Worm (Caenorhabditis elegans) whole organism, late embryonic: ENCODE results near the gene phyh-1.
A peak's percentile ranks its signal among the peaks of the same experiment; 100 is the strongest.

ENCODE experiments used
- C08G9.2 ChIP-seq: sonication (generic microtip); optimal IDR thresholded peaks from 2 replicates; lab custom pipeline; 2016; ENCODE audit warnings: mild to moderate bottlenecking, missing genetic modification characterization, moderate library complexity, missing compliant biosample characterization
- C38D4.7 ChIP-seq: fragments of 200-800 bp; sonication (Bioruptor generic); optimal IDR thresholded peaks from 2 replicates; lab custom pipeline; 2018; ENCODE audit warnings: mild to moderate bottlenecking, missing genetic modification characterization, moderate library complexity, missing compliant biosample characterization
- F13H6.1 ChIP-seq: sonication (generic microtip); optimal IDR thresholded peaks from 2 replicates; lab custom pipeline; 2016; ENCODE audit warnings: missing genetic modification characterization, missing compliant biosample characterization
- K09A11.1 ChIP-seq: sonication (generic microtip); optimal IDR thresholded peaks from 2 replicates; lab custom pipeline; 2017; ENCODE audit warnings: antibody characterized with exemption, mild to moderate bottlenecking, missing genetic modification characterization, missing compliant biosample characterization; ENCODE audit not compliant: insufficient read depth
- ama-1 ChIP-seq: fragments of 150-350 bp; optimal IDR thresholded peaks from 2 replicates; lab custom pipeline; 2014
- ceh-14 ChIP-seq: sonication (generic microtip); optimal IDR thresholded peaks from 2 replicates; lab custom pipeline; 2016; ENCODE audit warnings: missing genotype, missing genetic modification characterization, missing compliant biosample characterization
- ceh-19 ChIP-seq: fragments of 200-800 bp; sonication (Bioruptor generic); optimal IDR thresholded peaks from 2 replicates; lab custom pipeline; 2018; ENCODE audit warnings: mild to moderate bottlenecking, missing genetic modification characterization, missing compliant biosample characterization
- ceh-2 ChIP-seq: sonication (generic microtip); optimal IDR thresholded peaks from 2 replicates; lab custom pipeline; 2016; ENCODE audit warnings: missing genotype, missing genetic modification characterization, missing compliant biosample characterization
- ceh-22 ChIP-seq: sonication (generic microtip); optimal IDR thresholded peaks from 2 replicates; lab custom pipeline; 2017; ENCODE audit warnings: missing biosample characterization, missing genetic modification characterization
- ceh-31 ChIP-seq: sonication (generic microtip); optimal IDR thresholded peaks from 2 replicates; lab custom pipeline; 2016; ENCODE audit warnings: missing genetic modification characterization, missing compliant biosample characterization
- ceh-6 ChIP-seq: fragments of 200-800 bp; sonication (Bioruptor generic); optimal IDR thresholded peaks from 2 replicates; lab custom pipeline; 2018; ENCODE audit warnings: mild to moderate bottlenecking, missing genetic modification characterization, missing compliant biosample characterization
- ceh-9 ChIP-seq: sonication (generic microtip); optimal IDR thresholded peaks from 2 replicates; lab custom pipeline; 2016; ENCODE audit warnings: mild to moderate bottlenecking, missing genetic modification characterization, inconsistent platforms, missing compliant biosample characterization
- che-1 ChIP-seq: sonication (generic microtip); optimal IDR thresholded peaks from 2 replicates; lab custom pipeline; 2016; ENCODE audit warnings: mild to moderate bottlenecking, missing genetic modification characterization, missing compliant biosample characterization
- dve-1 ChIP-seq: sonication (generic microtip); optimal IDR thresholded peaks from 2 replicates; lab custom pipeline; 2017; ENCODE audit warnings: antibody characterized with exemption, mild to moderate bottlenecking, missing genetic modification characterization, missing compliant biosample characterization
- elt-2 ChIP-seq: sonication (generic microtip); optimal IDR thresholded peaks from 2 replicates; lab custom pipeline; 2016; ENCODE audit warnings: missing genetic modification reagents, missing genetic modification characterization, missing compliant biosample characterization
- ets-4 ChIP-seq: sonication (generic microtip); optimal IDR thresholded peaks from 2 replicates; lab custom pipeline; 2016; ENCODE audit warnings: missing genetic modification characterization, missing compliant biosample characterization
- eyg-1 ChIP-seq: sonication (generic microtip); optimal IDR thresholded peaks from 2 replicates; lab custom pipeline; 2016; ENCODE audit warnings: missing genotype, missing genetic modification characterization, missing compliant biosample characterization
- fkh-10 ChIP-seq: fragments of 150-350 bp; optimal IDR thresholded peaks from 2 replicates; lab custom pipeline; 2014; ENCODE audit warnings: missing biosample characterization, missing genetic modification reagents, missing genetic modification characterization
- fkh-6 ChIP-seq: sonication (generic microtip); optimal IDR thresholded peaks from 2 replicates; lab custom pipeline; 2016; ENCODE audit warnings: missing genetic modification characterization, missing compliant biosample characterization
- gmeb-2 ChIP-seq: sonication (generic microtip); optimal IDR thresholded peaks from 2 replicates; lab custom pipeline; 2016; ENCODE audit warnings: missing genetic modification characterization, inconsistent platforms, missing compliant biosample characterization
- hlh-15 ChIP-seq: sonication (generic microtip); optimal IDR thresholded peaks from 2 replicates; lab custom pipeline; 2016; ENCODE audit warnings: missing genetic modification characterization, missing compliant biosample characterization
- hlh-8 ChIP-seq: sonication (generic microtip); optimal IDR thresholded peaks from 2 replicates; lab custom pipeline; 2016; ENCODE audit warnings: missing genotype, missing genetic modification characterization, missing compliant biosample characterization
- lim-6 ChIP-seq: sonication (generic microtip); optimal IDR thresholded peaks from 2 replicates; lab custom pipeline; 2016; ENCODE audit warnings: missing genetic modification characterization, missing compliant biosample characterization
- nfya-1 ChIP-seq: sonication (generic microtip); optimal IDR thresholded peaks from 2 replicates; lab custom pipeline; 2017; ENCODE audit warnings: missing genetic modification characterization, mild to moderate bottlenecking, missing compliant biosample characterization, antibody characterized with exemption, moderate library complexity
- nhr-11 ChIP-seq: fragments of 150-350 bp; optimal IDR thresholded peaks from 2 replicates; lab custom pipeline; 2014; ENCODE audit warnings: missing biosample characterization, missing genetic modification characterization
- npax-4 ChIP-seq: sonication (generic microtip); optimal IDR thresholded peaks from 2 replicates; lab custom pipeline; 2016; ENCODE audit warnings: missing genetic modification characterization, missing compliant biosample characterization
- pax-1 ChIP-seq: fragments of 150-350 bp; optimal IDR thresholded peaks from 2 replicates; lab custom pipeline; 2014; ENCODE audit warnings: missing biosample characterization, missing genetic modification characterization
- pha-2 ChIP-seq: sonication (generic microtip); optimal IDR thresholded peaks from 2 replicates; lab custom pipeline; 2017; ENCODE audit warnings: mild to moderate bottlenecking, missing genetic modification characterization, missing compliant biosample characterization
- pros-1 ChIP-seq: fragments of 150-350 bp; optimal IDR thresholded peaks from 2 replicates; lab custom pipeline; 2014; ENCODE audit warnings: missing biosample characterization, missing genetic modification reagents, missing genetic modification characterization
- rnt-1 ChIP-seq: sonication (generic microtip); optimal IDR thresholded peaks from 2 replicates; lab custom pipeline; 2016; ENCODE audit warnings: missing genetic modification characterization, missing compliant biosample characterization
- sdc-2 ChIP-seq: sonication (generic microtip); optimal IDR thresholded peaks from 2 replicates; lab custom pipeline; 2016; ENCODE audit warnings: missing genotype, missing genetic modification characterization, missing compliant biosample characterization
- sox-2 ChIP-seq: fragments of 200-800 bp; sonication (Bioruptor generic); IDR thresholded peaks from 2 replicates; pipeline ENCODE4 v1.3.6; 2022; ENCODE audit warnings: missing genetic modification reagents, missing genetic modification characterization, missing compliant biosample characterization
- sox-4 ChIP-seq: sonication (generic microtip); optimal IDR thresholded peaks from 2 replicates; lab custom pipeline; 2017; ENCODE audit warnings: mild to moderate bottlenecking, missing genetic modification characterization, inconsistent platforms, missing compliant biosample characterization
- syd-9 ChIP-seq: sonication (generic microtip); optimal IDR thresholded peaks from 2 replicates; lab custom pipeline; 2016; ENCODE audit warnings: mild to moderate bottlenecking, missing genetic modification characterization, moderate library complexity, missing compliant biosample characterization
- unc-42 ChIP-seq: sonication (generic microtip); optimal IDR thresholded peaks from 2 replicates; lab custom pipeline; 2016; ENCODE audit warnings: missing genotype, missing genetic modification characterization, missing compliant biosample characterization
- unc-55 ChIP-seq: sonication (generic microtip); optimal IDR thresholded peaks from 2 replicates; lab custom pipeline; 2017; ENCODE audit warnings: missing biosample characterization, missing genetic modification reagents, missing genetic modification characterization

Gene phyh-1

DNA sequence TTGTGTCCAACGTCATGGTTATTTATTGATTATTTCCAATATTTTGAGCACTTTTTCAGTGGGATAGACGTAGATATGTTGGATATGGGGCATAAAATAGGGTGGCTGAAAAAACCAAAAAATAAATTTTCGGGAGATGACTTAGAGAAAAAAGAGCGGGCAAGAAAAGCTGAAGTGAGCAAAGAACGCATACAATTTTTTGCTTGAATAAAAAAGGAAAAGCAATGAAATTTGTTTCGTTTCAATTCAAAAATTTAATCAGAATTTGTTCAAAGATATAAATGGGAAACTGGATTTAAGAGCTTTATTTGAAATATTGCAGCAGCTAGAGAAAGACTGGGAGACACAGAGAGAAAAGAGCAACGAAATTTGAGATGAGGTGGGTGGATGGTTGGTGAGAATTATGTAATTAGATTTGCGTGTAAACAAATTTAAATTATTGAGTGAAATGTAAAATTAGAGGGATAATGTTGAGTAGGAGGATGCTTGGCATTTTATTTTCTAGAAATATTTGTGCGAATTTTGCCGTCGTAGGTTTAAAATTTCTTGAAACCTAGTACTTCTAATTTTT lies 32.5 kb upstream of the phyh-1 start, which contains the start of the genes T28F3.11 and slc-17.4:
T28F3.11 (minus strand) TSS at position 51 of the 571 bp plus-strand sequence.
slc-17.4 (minus strand) TSS at position 105 of the 571 bp plus-strand sequence.
- TF ChIP-seq gmeb-2 (tag; lab: Kevin White, UChicago), result no peak
- TF ChIP-seq unc-42 (tag; lab: Kevin White, UChicago), result peak; percentile 72

DNA sequence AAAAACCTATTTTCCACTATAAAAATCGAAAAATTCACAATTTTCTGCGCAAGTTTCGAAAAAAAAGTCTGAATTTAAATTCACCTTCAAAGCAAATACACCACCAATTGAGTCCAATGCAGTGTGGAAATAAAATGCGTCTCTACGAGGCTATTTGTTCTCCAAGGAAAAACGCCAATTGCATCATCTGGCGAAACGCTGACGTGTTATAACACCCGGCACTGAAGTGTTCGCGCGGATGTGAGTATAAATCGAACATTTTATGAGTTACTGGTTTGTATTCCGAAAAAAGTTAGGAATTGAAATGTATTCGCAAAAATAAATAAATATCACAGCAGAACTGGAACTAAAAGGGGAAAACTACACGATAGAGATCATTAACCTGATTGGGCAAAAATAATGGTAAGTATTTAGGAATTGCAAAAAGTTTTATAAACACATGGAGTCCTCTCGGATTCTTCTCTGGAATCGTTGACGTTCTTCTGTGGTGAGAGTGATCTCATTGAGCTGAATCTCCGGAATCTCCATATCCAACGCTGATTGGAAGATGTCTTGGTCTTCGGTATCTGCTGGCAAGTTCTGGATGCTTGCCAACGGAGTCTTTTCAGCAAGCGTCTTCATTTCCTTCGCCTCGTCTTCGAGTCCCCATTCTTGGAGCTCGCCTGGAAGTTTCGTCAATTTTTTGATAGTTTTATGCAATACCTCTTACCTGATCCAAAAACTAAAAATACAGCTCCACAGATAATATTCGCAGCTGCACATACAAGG lies 28.9 kb upstream of the phyh-1 start, which contains the start of gene zipt-7.1:
zipt-7.1 (minus strand) TSS at position 232 of the 768 bp plus-strand sequence.
- TF ChIP-seq nhr-11 (tag; lab: Kevin White, UChicago), result no peak
- TF ChIP-seq nfya-1 (tag; lab: Kevin White, UChicago), result no peak
- no peak for TF ChIP-seq fkh-6 (tag; lab: Kevin White, UChicago)
- TF ChIP-seq ceh-2 (tag; lab: Kevin White, UChicago), result no peak
- TF ChIP-seq ceh-31 (tag; lab: Kevin White, UChicago), result no peak
- TF ChIP-seq F13H6.1 (tag; lab: Kevin White, UChicago), result no peak
- no peak for TF ChIP-seq ama-1 (lab: Kevin White, UChicago)
- no peak for TF ChIP-seq ceh-19 (GFP tag; lab: Kevin White, UChicago)
- no peak for TF ChIP-seq ceh-9 (tag; lab: Kevin White, UChicago)
- no peak for TF ChIP-seq ceh-22 (tag; lab: Kevin White, UChicago)
- TF ChIP-seq fkh-10, result no peak
- no peak for TF ChIP-seq sdc-2
- no peak for TF ChIP-seq sox-2 (GFP tag; lab: Robert Waterston, UW)
- no peak for TF ChIP-seq ceh-6
- TF ChIP-seq K09A11.1 (tag; lab: Kevin White, UChicago), result no peak
- TF ChIP-seq unc-42 (tag; lab: Kevin White, UChicago), result no peak
- TF ChIP-seq C38D4.7 (GFP tag; lab: Kevin White, UChicago), result no peak
- TF ChIP-seq sox-4 (tag; lab: Kevin White, UChicago), result no peak
- no peak for TF ChIP-seq pax-1 (tag; lab: Kevin White, UChicago)

DNA sequence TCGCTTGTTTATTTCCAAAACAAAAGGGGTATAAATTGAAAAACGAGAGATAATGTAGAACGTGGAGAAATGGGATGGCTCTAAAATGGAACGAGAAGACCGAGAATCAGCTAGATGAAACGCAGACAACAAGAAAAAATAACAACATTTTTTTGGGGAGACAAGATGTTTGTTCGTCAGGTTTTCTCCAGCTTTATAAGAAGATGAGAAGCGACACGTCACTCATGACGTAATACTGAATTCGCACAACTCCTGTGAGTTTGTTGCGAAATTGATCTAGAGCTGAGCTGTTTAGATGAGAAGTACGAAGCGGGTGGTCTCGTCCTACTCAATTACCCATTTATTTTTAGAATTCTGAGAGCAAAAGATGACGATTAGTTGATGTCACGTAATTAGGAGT lies 26.1 kb upstream of the phyh-1 start:
- TF ChIP-seq unc-42 (tag; lab: Kevin White, UChicago) (peak; percentile 17), rnt-1 (tag; lab: Kevin White, UChicago) (no peak), ama-1 (lab: Kevin White, UChicago) (no peak), pros-1 (tag; lab: Kevin White, UChicago) (no peak), ceh-19 (GFP tag; lab: Kevin White, UChicago) (no peak)

DNA sequence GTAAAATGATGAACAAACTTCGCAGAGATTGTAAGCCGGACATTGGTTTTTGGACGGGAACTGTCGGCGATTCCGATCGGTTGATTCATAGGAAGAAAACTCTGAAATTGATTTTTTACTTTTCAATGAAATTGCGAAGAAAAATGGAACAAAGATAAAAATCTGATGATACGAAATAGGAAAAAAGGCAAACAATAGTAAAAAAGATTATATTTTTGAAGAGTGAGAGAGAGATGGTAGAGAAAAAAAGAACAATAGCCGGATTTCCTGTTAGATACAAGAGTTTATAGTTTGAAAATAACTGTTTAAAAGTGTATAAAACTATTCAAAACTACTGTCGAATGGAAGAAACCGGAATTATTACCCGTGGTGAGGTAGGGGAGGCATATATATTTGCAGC lies 24.9 kb upstream of the phyh-1 start, which contains the start of gene nra-1:
nra-1 (minus strand) TSS at position 101 of the 400 bp plus-strand sequence.
- TF ChIP-seq unc-42 (tag; lab: Kevin White, UChicago) (no peak), npax-4 (tag; lab: Kevin White, UChicago) (no peak), lim-6 (no peak), ets-4 (tag; lab: Kevin White, UChicago) (no peak), ceh-14 (tag; lab: Kevin White, UChicago) (no peak), gmeb-2 (tag; lab: Kevin White, UChicago) (no peak), che-1 (tag; lab: Kevin White, UChicago) (no peak), unc-55 (GFP tag; lab: Kevin White, UChicago) (no peak), C08G9.2 (tag; lab: Kevin White, UChicago) (no peak), pha-2 (no peak), ceh-31 (tag; lab: Kevin White, UChicago) (no peak), dve-1 (tag; lab: Kevin White, UChicago) (no peak), hlh-8 (tag; lab: Kevin White, UChicago) (no peak), pros-1 (tag; lab: Kevin White, UChicago) (no peak), elt-2 (no peak), syd-9 (no peak), eyg-1 (tag; lab: Kevin White, UChicago) (no peak), hlh-15 (tag; lab: Kevin White, UChicago) (no peak)
- TF ChIP-seq, all 69 proteins: peak for 0
